Worm (Caenorhabditis elegans) whole organism, early embryonic: ENCODE measurements around the gene pmp-1.

Experiments used
- B0310.2 ChIP-seq: sonication (generic microtip); optimal IDR thresholded peaks from 2 replicates; lab custom pipeline; 2016; ENCODE audit warnings: mild to moderate bottlenecking, missing genetic modification characterization, missing compliant biosample characterization
- F13C5.2 ChIP-seq: sonication (generic microtip); optimal IDR thresholded peaks from 2 replicates; lab custom pipeline; 2017; ENCODE audit warnings: mild to moderate bottlenecking, missing genetic modification characterization, inconsistent platforms, missing compliant biosample characterization
- aly-1 ChIP-seq: sonication (generic microtip); optimal IDR thresholded peaks from 2 replicates; lab custom pipeline; 2016; ENCODE audit warnings: missing genetic modification characterization, missing compliant biosample characterization
- ama-1 ChIP-seq: fragments of 150-350 bp; optimal IDR thresholded peaks from 2 replicates; lab custom pipeline; 2014
- ceh-13 ChIP-seq: fragments of 200-800 bp; sonication (Bioruptor generic); optimal IDR thresholded peaks from 2 replicates; lab custom pipeline; 2018; ENCODE audit warnings: mild to moderate bottlenecking, missing genetic modification characterization, missing compliant biosample characterization
- ceh-36 ChIP-seq: sonication (generic microtip); optimal IDR thresholded peaks from 2 replicates; lab custom pipeline; 2016; ENCODE audit warnings: missing genetic modification characterization, inconsistent platforms, missing compliant biosample characterization
- ets-7 ChIP-seq: sonication (generic microtip); optimal IDR thresholded peaks from 2 replicates; lab custom pipeline; 2016; ENCODE audit warnings: missing genotype, missing genetic modification characterization, missing compliant biosample characterization
- flt-1 ChIP-seq: fragments of 200-800 bp; sonication (Bioruptor generic); IDR thresholded peaks from 2 replicates; pipeline ENCODE4 v1.3.6; 2022; ENCODE audit warnings: missing genetic modification characterization, missing compliant biosample characterization
- hmbx-1 ChIP-seq: sonication (generic microtip); optimal IDR thresholded peaks from 2 replicates; lab custom pipeline; 2016; ENCODE audit warnings: mild to moderate bottlenecking, missing genetic modification characterization, missing compliant biosample characterization
- hmg-4 ChIP-seq: fragments of 200-800 bp; sonication (Bioruptor generic); optimal IDR thresholded peaks from 2 replicates; lab custom pipeline; 2018; ENCODE audit warnings: mild to moderate bottlenecking, missing genetic modification characterization, missing compliant biosample characterization
- hnd-1 ChIP-seq: sonication (generic microtip); optimal IDR thresholded peaks from 2 replicates; lab custom pipeline; 2016; ENCODE audit warnings: missing genetic modification characterization, missing compliant biosample characterization
- pes-1 ChIP-seq: fragments of 200-800 bp; sonication (Bioruptor generic); IDR thresholded peaks from 2 replicates; pipeline ENCODE4 v1.3.6; 2022; ENCODE audit warnings: missing genetic modification reagents, missing genetic modification characterization, missing compliant biosample characterization
- scrt-1 ChIP-seq: fragments of 200-800 bp; sonication (Bioruptor generic); IDR thresholded peaks from 2 replicates; pipeline ENCODE4 v1.3.6; 2022; ENCODE audit warnings: missing genetic modification characterization, missing compliant biosample characterization
- sea-1 ChIP-seq: fragments of 200-800 bp; sonication (Bioruptor generic); conservative IDR thresholded peaks from 2 replicates; pipeline ENCODE4 v1.3.6; 2022; ENCODE audit warnings: missing genetic modification characterization, missing compliant biosample characterization
- tbx-11 ChIP-seq: fragments of 200-800 bp; sonication (Bioruptor generic); IDR thresholded peaks from 2 replicates; pipeline ENCODE4 v1.3.6; 2022; ENCODE audit warnings: missing genetic modification characterization, missing compliant biosample characterization
- tbx-37 ChIP-seq: fragments of 200-800 bp; sonication (Bioruptor generic); conservative IDR thresholded peaks from 2 replicates; pipeline ENCODE4 v1.3.6; 2022; ENCODE audit warnings: missing genetic modification reagents, missing genetic modification characterization, missing compliant biosample characterization
- tra-4 ChIP-seq: sonication (generic microtip); optimal IDR thresholded peaks from 2 replicates; lab custom pipeline; 2017; ENCODE audit warnings: missing genetic modification characterization, missing compliant biosample characterization

Gene pmp-1

DNA sequence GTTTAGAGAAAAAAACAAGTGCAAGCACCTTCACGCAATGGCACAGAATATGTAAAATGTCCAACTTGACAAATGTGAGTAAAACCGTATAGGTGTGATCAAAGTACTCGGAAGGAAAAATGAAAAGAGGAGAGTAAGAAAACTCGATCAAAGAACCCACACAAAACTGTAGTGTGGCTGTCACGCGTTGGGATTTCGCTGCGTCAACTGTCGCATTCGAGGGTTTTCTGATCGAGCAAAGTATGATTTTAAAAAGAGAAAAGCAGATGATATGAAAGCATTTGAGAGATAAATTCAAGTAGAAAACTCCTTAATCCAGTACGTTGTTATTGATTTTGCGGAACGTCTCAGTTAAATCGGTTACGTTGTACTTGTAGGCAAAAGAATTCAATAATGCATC lies 8.3 kb upstream of the pmp-1 start:
- TF ChIP-seq tbx-37 (GFP tag; lab: Robert Waterston, UW) (no peak), flt-1 (GFP tag; lab: Robert Waterston, UW) (no peak), F13C5.2 (tag; lab: Kevin White, UChicago) (no peak), scrt-1 (GFP tag; lab: Robert Waterston, UW) (no peak)

DNA sequence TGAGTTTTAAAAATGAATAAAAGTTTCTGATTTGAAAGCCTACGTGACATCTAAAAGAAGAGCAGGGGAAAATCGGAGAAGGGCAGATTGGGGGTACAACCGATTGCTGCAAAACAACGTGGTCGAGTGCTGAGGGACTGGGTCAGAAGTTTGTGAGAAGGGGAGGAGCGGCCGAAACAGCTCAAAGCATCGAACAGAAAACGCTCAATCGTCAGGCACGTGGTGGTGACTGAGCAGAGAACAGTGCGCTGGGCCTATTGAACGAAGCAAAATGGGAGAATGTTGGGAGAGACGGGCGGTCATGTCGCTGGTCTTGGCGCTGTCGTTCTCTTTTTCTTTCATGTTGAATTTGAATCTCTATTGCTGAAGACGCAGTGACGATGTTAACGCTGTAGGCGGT lies 7.6 kb upstream of the pmp-1 start:
- no peak for TF ChIP-seq ceh-36 (tag; lab: Kevin White, UChicago)
- TF ChIP-seq tbx-37 (GFP tag; lab: Robert Waterston, UW): no peak
- TF ChIP-seq sea-1 (GFP tag; lab: Robert Waterston, UW): no peak
- TF ChIP-seq scrt-1 (GFP tag; lab: Robert Waterston, UW): no peak
- TF ChIP-seq hmbx-1 (tag; lab: Kevin White, UChicago): no peak
- no peak for TF ChIP-seq aly-1 (tag; lab: Kevin White, UChicago)
- no peak for TF ChIP-seq ceh-13 (GFP tag; lab: Kevin White, UChicago)
- TF ChIP-seq ama-1 (lab: Kevin White, UChicago): no peak
- TF ChIP-seq tbx-11 (GFP tag; lab: Robert Waterston, UW): no peak
- TF ChIP-seq flt-1 (GFP tag; lab: Robert Waterston, UW): no peak
- TF ChIP-seq pes-1: no peak
- TF ChIP-seq hmg-4 (GFP tag; lab: Kevin White, UChicago): no peak

DNA sequence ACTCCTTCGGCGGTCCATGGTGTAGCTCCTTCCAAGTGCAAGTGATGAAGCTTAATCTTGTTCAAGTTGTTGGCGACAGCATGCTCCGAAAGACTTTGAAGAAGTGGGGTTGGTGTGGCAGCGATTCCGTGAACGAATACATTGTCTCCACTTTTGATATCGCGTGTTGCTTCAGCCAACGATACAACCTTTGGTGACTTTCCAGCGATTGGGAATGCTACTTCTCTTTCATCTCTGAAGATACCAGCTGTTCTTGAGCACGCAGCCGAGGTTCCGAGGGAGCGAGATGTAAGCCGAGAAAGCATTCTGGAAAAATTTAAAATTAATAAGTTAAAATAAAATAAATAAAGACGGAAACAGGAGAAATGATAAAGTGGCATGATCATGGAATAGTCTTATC lies 6.5 kb upstream of the pmp-1 start, which contains the start of gene acer-1:
Gene acer-1, minus strand, starts transcription at position 306 of the 400 bp plus-strand sequence.
- TF ChIP-seq ceh-36 (tag; lab: Kevin White, UChicago) (no peak), tbx-11 (GFP tag; lab: Robert Waterston, UW) (no peak)

DNA sequence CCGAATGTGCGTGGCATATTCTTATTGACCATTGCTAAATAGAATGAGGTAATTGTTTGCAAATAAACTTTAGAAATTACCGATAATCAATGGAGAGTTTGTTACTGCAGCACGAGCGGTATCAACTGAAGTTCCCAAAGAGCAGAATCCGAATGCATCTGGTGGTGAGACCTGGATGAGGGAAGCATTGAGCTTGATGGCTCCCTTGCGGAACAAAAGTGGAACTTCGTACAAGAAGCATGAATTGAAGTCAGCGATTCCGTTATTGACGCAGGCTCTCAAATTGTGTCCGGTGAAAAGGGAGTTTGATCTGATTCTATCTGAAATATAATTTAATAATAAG lies 6.0 kb upstream of the pmp-1 start:
- TF ChIP-seq ceh-13 (GFP tag; lab: Kevin White, UChicago): no peak
- TF ChIP-seq pes-1: no peak
- TF ChIP-seq tbx-37 (GFP tag; lab: Robert Waterston, UW): no peak
- TF ChIP-seq hmbx-1 (tag; lab: Kevin White, UChicago): no peak
- TF ChIP-seq ama-1 (lab: Kevin White, UChicago): no peak
- TF ChIP-seq hnd-1 (tag; lab: Kevin White, UChicago): no peak
- TF ChIP-seq aly-1 (tag; lab: Kevin White, UChicago): no peak
- no peak for TF ChIP-seq F13C5.2 (tag; lab: Kevin White, UChicago)
- TF ChIP-seq ceh-36 (tag; lab: Kevin White, UChicago): no peak
- TF ChIP-seq sea-1 (GFP tag; lab: Robert Waterston, UW): no peak
- TF ChIP-seq hmg-4 (GFP tag; lab: Kevin White, UChicago): no peak
- TF ChIP-seq tbx-11 (GFP tag; lab: Robert Waterston, UW): no peak
- TF ChIP-seq flt-1 (GFP tag; lab: Robert Waterston, UW): no peak
- TF ChIP-seq tra-4 (tag; lab: Kevin White, UChicago): no peak
- no peak for TF ChIP-seq ets-7

DNA sequence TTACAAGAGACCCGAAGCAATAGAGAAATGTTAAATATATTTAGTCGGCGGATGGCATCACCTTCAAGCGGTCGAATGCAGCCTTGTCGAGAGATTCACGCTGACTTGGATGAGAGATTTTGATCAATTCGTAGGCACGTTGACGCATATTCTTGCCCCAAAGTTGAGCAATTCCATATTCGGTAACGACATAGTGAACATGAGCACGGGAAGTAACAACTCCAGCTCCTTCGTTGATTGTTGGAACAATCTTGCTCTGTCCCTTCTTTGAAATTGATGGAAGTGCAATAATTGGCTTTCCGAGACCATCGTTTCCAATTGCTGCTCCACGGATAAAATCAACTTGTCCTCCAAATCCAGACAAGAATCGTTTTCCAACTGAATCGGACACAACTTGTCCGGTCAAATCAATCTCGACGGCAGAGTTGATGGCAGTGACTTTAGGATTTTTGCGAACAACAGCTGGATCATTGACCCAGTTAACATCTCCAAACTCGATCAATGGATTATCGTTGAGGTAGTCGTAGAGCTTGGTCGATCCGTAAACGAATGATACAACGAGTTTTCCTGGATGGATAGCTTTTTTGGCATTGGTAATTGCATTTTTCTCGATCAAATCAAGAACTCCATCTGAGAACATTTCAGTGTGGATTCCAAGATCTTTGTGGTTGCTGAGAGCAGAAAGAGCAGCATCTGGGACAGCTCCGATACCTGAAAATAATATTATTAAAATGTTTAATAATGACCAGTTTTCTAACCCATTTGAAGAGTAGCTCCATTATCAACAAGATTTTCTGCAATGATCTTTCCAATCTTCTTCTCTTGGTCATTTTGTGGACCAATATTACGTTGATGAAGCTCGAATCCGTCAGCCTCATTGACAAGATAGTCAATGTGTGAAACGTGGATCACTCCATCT lies 5.4 kb upstream of the pmp-1 start:
- TF ChIP-seq sea-1 (GFP tag; lab: Robert Waterston, UW) (no peak), tbx-37 (GFP tag; lab: Robert Waterston, UW) (no peak), pes-1 (no peak), aly-1 (tag; lab: Kevin White, UChicago) (no peak), ceh-13 (GFP tag; lab: Kevin White, UChicago) (no peak), hmg-4 (GFP tag; lab: Kevin White, UChicago) (no peak), ama-1 (lab: Kevin White, UChicago) (no peak)

DNA sequence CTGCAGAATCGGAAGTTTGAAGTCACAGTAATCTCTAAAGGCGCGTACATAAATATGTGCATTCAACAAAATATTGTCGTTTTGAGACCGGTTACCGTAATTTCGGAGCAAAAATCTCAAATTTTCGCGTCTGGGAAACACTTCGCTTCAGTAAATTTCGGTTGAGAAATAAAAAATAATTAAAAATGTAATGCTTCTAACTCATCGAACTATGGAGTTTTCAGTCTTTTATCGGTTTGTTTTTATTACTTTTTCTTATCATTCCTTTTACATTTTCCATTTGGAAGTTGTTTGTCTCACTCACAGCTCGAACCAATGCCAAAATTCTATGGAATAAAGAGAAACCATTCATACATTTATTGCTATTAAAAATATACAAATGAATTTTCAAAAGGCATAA lies 4.7 kb upstream of the pmp-1 start:
- TF ChIP-seq sea-1 (GFP tag; lab: Robert Waterston, UW): no peak
- TF ChIP-seq hnd-1 (tag; lab: Kevin White, UChicago): no peak
- no peak for TF ChIP-seq B0310.2 (tag; lab: Kevin White, UChicago)
- TF ChIP-seq hmbx-1 (tag; lab: Kevin White, UChicago): no peak
- TF ChIP-seq aly-1 (tag; lab: Kevin White, UChicago): no peak

DNA sequence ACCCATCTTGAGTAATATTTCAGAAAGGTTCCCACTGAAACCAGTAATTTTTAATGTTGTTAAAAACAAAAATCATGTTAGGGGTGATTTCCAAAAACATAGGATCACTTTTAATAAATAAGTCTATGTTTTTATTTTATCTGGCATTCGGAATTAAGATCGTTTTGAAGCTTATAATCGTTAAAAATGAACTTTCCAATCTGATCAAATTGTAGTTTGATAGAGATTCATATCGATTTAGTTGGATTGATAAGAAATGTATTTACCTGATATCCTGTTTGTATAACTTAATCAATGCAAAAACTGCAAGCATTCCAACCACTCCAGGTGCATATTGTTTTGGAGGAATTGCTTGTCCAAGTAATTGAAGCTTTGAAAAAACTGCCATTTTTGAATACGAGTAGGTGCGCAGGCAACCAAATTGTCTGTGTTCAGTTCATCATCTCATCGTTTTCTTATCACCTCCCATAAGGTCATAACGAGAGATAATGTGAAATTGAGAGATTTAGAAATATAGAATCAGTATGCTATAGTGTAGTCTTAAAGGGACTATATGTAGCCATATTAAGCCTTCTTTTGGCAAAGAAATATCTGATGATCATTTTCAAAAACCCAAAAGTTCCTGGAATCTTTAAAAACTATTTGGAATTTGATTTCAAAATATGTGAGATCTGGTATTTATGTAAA lies 3.9 kb upstream of the pmp-1 start, which contains the start of gene pmp-2:
Gene pmp-2, minus strand, starts transcription at position 487 of the 687 bp plus-strand sequence.
- TF ChIP-seq tra-4 (tag; lab: Kevin White, UChicago) (no peak), aly-1 (tag; lab: Kevin White, UChicago) (no peak), ama-1 (lab: Kevin White, UChicago) (no peak), F13C5.2 (tag; lab: Kevin White, UChicago) (no peak), tbx-37 (GFP tag; lab: Robert Waterston, UW) (no peak), hnd-1 (tag; lab: Kevin White, UChicago) (no peak), scrt-1 (GFP tag; lab: Robert Waterston, UW) (no peak), hmbx-1 (tag; lab: Kevin White, UChicago) (no peak), tbx-11 (GFP tag; lab: Robert Waterston, UW) (no peak), pes-1 (no peak), flt-1 (GFP tag; lab: Robert Waterston, UW) (no peak), ets-7 (no peak), ceh-36 (tag; lab: Kevin White, UChicago) (no peak), sea-1 (GFP tag; lab: Robert Waterston, UW) (no peak), ceh-13 (GFP tag; lab: Kevin White, UChicago) (no peak)
